Worm (Caenorhabditis elegans) whole organism, mixed stage, embryonic: ENCODE measurements around the gene Y7A5A.7.

Experiments used
- hlh-1 ChIP-seq: fragments of 150-350 bp; optimal IDR thresholded peaks from 2 replicates; lab custom pipeline; 2014; ENCODE audit warnings: missing biosample characterization, missing genetic modification reagents, missing genetic modification characterization
- lin-32 ChIP-seq: fragments of 200-800 bp; sonication (Bioruptor generic); optimal IDR thresholded peaks from 2 replicates; lab custom pipeline; 2018; ENCODE audit warnings: mild to moderate bottlenecking, missing genetic modification characterization, missing compliant biosample characterization
- nhr-12 ChIP-seq: fragments of 150-350 bp; optimal IDR thresholded peaks from 2 replicates; lab custom pipeline; 2014; ENCODE audit warnings: missing biosample characterization, missing genetic modification characterization
- nhr-2 ChIP-seq: fragments of 150-350 bp; optimal IDR thresholded peaks from 2 replicates; lab custom pipeline; 2014; ENCODE audit warnings: missing biosample characterization, missing genetic modification characterization
- nhr-28 ChIP-seq: fragments of 150-350 bp; optimal IDR thresholded peaks from 2 replicates; lab custom pipeline; 2014; ENCODE audit warnings: missing biosample characterization, missing genetic modification characterization
- pha-4 ChIP-seq: fragments of 150-350 bp; optimal IDR thresholded peaks from 2 replicates; lab custom pipeline; 2018; ENCODE audit warnings: missing biosample characterization, missing genetic modification reagents, missing genetic modification characterization
- snpc-4 ChIP-seq: fragments of 150-350 bp; optimal IDR thresholded peaks from 2 replicates; lab custom pipeline; 2014; ENCODE audit warnings: missing biosample characterization, missing genetic modification characterization
- unc-62 ChIP-seq: fragments of 150-350 bp; optimal IDR thresholded peaks from 2 replicates; lab custom pipeline; 2014; ENCODE audit warnings: missing biosample characterization, missing genetic modification reagents, missing genetic modification characterization
- ztf-11 ChIP-seq: fragments of 150-350 bp; optimal IDR thresholded peaks from 2 replicates; lab custom pipeline; 2014; ENCODE audit warnings: missing biosample characterization, missing genetic modification characterization

DNA sequence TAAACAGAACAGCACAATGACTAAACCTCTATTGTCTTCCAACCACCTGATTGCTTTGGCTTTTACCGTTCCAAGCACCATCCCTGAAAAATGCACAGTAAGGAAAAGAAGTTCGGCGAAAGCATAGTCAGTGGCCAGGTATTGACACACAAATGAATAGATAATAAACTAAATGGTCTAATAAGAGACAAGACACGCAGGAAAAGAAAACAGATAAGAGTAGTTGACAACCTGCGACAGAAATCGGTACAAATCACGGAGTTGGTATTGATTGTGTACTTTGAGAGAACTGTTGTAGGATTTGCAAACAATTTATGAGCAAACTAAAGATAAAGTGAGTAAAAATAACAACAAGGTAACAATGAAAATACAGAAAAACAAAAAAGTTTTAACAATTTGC is 32.6 kb downstream of the Y7A5A.7 start, which contains the start of gene Y7A5A.1:
- TF ChIP-seq snpc-4 (tag; lab: Kevin White, UChicago) (no peak), ztf-11 (tag; lab: Kevin White, UChicago) (no peak), nhr-2 (tag; lab: Kevin White, UChicago) (no peak), hlh-1 (tag; lab: Kevin White, UChicago) (no peak), lin-32 (GFP tag; lab: Kevin White, UChicago) (no peak), pha-4 (tag; lab: Kevin White, UChicago) (no peak), nhr-28 (tag; lab: Kevin White, UChicago) (no peak), nhr-12 (tag; lab: Kevin White, UChicago) (no peak), unc-62 (GFP tag; lab: Kevin White, UChicago) (no peak)
